Fruit fly (Drosophila melanogaster) whole organism: ENCODE data around the gene Npl4.

Experiments
- EcR ChIP-seq, 2 experiments: fragments of >200 bp; optimal IDR thresholded peaks; 2 replicates each; lab custom pipeline; 2017; ENCODE audit warnings: missing biosample characterization in 2 of 2, missing genetic modification characterization in 2 of 2, missing genetic modification reagents in 2 of 2
- pan ChIP-seq: fragments of >200 bp; optimal IDR thresholded peaks from 2 replicates; lab custom pipeline; 2017
- psq ChIP-seq: fragments of >200 bp; optimal IDR thresholded peaks from 2 replicates; lab custom pipeline; 2017

dm6 chr3R:25637294-25638174, 13.1 kb upstream of the Npl4 start, which contains the start of gene jigr1:
- peak; percentile 91 for TF ChIP-seq pan (lab: Kevin White, UChicago)
- TF ChIP-seq psq (lab: Kevin White, UChicago), result no peak
- no peak for TF ChIP-seq EcR (GFP tag; optimal IDR thresholded peaks at IDR 0.05; lab: Kevin White, UChicago)
